Worm (Caenorhabditis elegans) whole organism, early embryonic: ENCODE measurements around the gene kel-10.
A peak's percentile ranks its signal among the peaks of the same experiment; 100 is the strongest.

ENCODE experiments used
- F13C5.2 ChIP-seq: sonication (generic microtip); optimal IDR thresholded peaks from 2 replicates; lab custom pipeline; 2017; ENCODE audit warnings: mild to moderate bottlenecking, missing genetic modification characterization, inconsistent platforms, missing compliant biosample characterization
- ama-1 ChIP-seq: fragments of 150-350 bp; optimal IDR thresholded peaks from 2 replicates; lab custom pipeline; 2014
- ceh-36 ChIP-seq: sonication (generic microtip); optimal IDR thresholded peaks from 2 replicates; lab custom pipeline; 2016; ENCODE audit warnings: missing genetic modification characterization, inconsistent platforms, missing compliant biosample characterization
- flt-1 ChIP-seq: fragments of 200-800 bp; sonication (Bioruptor generic); IDR thresholded peaks from 2 replicates; pipeline ENCODE4 v1.3.6; 2022; ENCODE audit warnings: missing genetic modification characterization, missing compliant biosample characterization
- hmbx-1 ChIP-seq: sonication (generic microtip); optimal IDR thresholded peaks from 2 replicates; lab custom pipeline; 2016; ENCODE audit warnings: mild to moderate bottlenecking, missing genetic modification characterization, missing compliant biosample characterization
- hnd-1 ChIP-seq: sonication (generic microtip); optimal IDR thresholded peaks from 2 replicates; lab custom pipeline; 2016; ENCODE audit warnings: missing genetic modification characterization, missing compliant biosample characterization
- scrt-1 ChIP-seq: fragments of 200-800 bp; sonication (Bioruptor generic); IDR thresholded peaks from 2 replicates; pipeline ENCODE4 v1.3.6; 2022; ENCODE audit warnings: missing genetic modification characterization, missing compliant biosample characterization
- tbx-11 ChIP-seq: fragments of 200-800 bp; sonication (Bioruptor generic); IDR thresholded peaks from 2 replicates; pipeline ENCODE4 v1.3.6; 2022; ENCODE audit warnings: missing genetic modification characterization, missing compliant biosample characterization
- tbx-37 ChIP-seq: fragments of 200-800 bp; sonication (Bioruptor generic); conservative IDR thresholded peaks from 2 replicates; pipeline ENCODE4 v1.3.6; 2022; ENCODE audit warnings: missing genetic modification reagents, missing genetic modification characterization, missing compliant biosample characterization
- tra-4 ChIP-seq: sonication (generic microtip); optimal IDR thresholded peaks from 2 replicates; lab custom pipeline; 2017; ENCODE audit warnings: missing genetic modification characterization, missing compliant biosample characterization

- TF ChIP-seq ama-1 (no peak), tbx-11 (GFP tag; lab: Robert Waterston, UW) (no peak), hnd-1 (no peak), flt-1 (GFP tag; lab: Robert Waterston, UW) (0 out of 2 replicates have a peak, but pooled peaks have one; percentile 35), hmbx-1 (tag; lab: Kevin White, UChicago) (no peak), tra-4 (tag; lab: Kevin White, UChicago) (no peak), ceh-36 (no peak), scrt-1 (no peak), F13C5.2 (no peak), tbx-37 (peak; percentile 70)
These were observed 37.1 kb downstream of the kel-10 start, which contains the start of gene ekl-6 for ce11 chrIII:10064140-10064539.
